Fruit fly (Drosophila melanogaster) whole organism, embryonic: ENCODE data around the gene Ire1.

Source experiments
- Atf3 ChIP-seq: fragments of 200-800 bp; sonication (Bioruptor generic); optimal IDR thresholded peaks from 3 replicates; lab custom pipeline; 2016; ENCODE audit warnings: missing biosample characterization, missing genetic modification characterization
- Bdp1 ChIP-seq: fragments of 200-800 bp; sonication (Bioruptor generic); optimal IDR thresholded peaks from 3 replicates; lab custom pipeline; 2016; ENCODE audit warnings: missing biosample characterization, missing genetic modification characterization
- CG10147 ChIP-seq: fragments of 200-800 bp; sonication (Bioruptor generic); optimal IDR thresholded peaks from 2 replicates; lab custom pipeline; 2019; ENCODE audit warnings: missing biosample characterization, mild to moderate bottlenecking, missing genetic modification characterization, moderate library complexity
- CG10654 ChIP-seq: fragments of 200-800 bp; sonication (Bioruptor generic); optimal IDR thresholded peaks from 2 replicates; lab custom pipeline; 2016; ENCODE audit warnings: missing biosample characterization, missing genetic modification characterization
- CG12391 ChIP-seq: fragments of 200-800 bp; sonication (Bioruptor generic); optimal IDR thresholded peaks from 3 replicates; lab custom pipeline; 2018; ENCODE audit warnings: missing biosample characterization, mild to moderate bottlenecking, missing genetic modification characterization, moderate library complexity
- CG14014 ChIP-seq: fragments of 200-800 bp; sonication (Bioruptor generic); IDR thresholded peaks from 2 replicates; pipeline ENCODE4 v1.3.6; 2022; ENCODE audit warnings: missing biosample characterization, missing genetic modification characterization
- CG14050 ChIP-seq: fragments of 200-800 bp; sonication (Bioruptor generic); IDR thresholded peaks from 3 replicates; pipeline ENCODE4 v1.3.6; 2022; ENCODE audit warnings: missing biosample characterization, missing genetic modification characterization
- CG14441 ChIP-seq: fragments of 200-800 bp; sonication (Bioruptor generic); IDR thresholded peaks from 2 replicates; pipeline ENCODE4 v1.3.6; 2022; ENCODE audit warnings: missing biosample characterization, missing genetic modification characterization
- CG15073 ChIP-seq: fragments of 200-800 bp; sonication (Bioruptor generic); optimal IDR thresholded peaks from 2 replicates; lab custom pipeline; 2016; ENCODE audit warnings: missing biosample characterization, missing genetic modification characterization
- CG15269 ChIP-seq: fragments of 200-800 bp; sonication (Bioruptor generic); optimal IDR thresholded peaks from 2 replicates; lab custom pipeline; 2018; ENCODE audit warnings: missing biosample characterization, mild to moderate bottlenecking, missing genetic modification characterization, moderate library complexity
- CG17359 ChIP-seq: fragments of 200-800 bp; sonication (Bioruptor generic); optimal IDR thresholded peaks from 3 replicates; lab custom pipeline; 2018; ENCODE audit warnings: missing biosample characterization, mild to moderate bottlenecking, missing genetic modification characterization, moderate library complexity
- CG18599 ChIP-seq: fragments of 200-800 bp; sonication (Bioruptor generic); optimal IDR thresholded peaks from 3 replicates; lab custom pipeline; 2017; ENCODE audit warnings: missing biosample characterization, missing genetic modification characterization, mild to moderate bottlenecking, moderate library complexity, missing genetic modification reagents
- CG2712 ChIP-seq: fragments of 200-800 bp; optimal IDR thresholded peaks from 3 replicates; lab custom pipeline; 2019; ENCODE audit warnings: missing biosample characterization, mild to moderate bottlenecking, missing genetic modification characterization, moderate library complexity
- CG30431 ChIP-seq: fragments of 200-800 bp; sonication (Bioruptor generic); optimal IDR thresholded peaks from 2 replicates; lab custom pipeline; 2017; ENCODE audit warnings: missing biosample characterization, missing genetic modification characterization
- CG3065 ChIP-seq: fragments of 200-800 bp; sonication (Bioruptor generic); optimal IDR thresholded peaks from 2 replicates; lab custom pipeline; 2016; ENCODE audit warnings: missing biosample characterization, missing genetic modification characterization
- CG34422 ChIP-seq: fragments of 200-800 bp; sonication (Bioruptor generic); IDR thresholded peaks from 3 replicates; pipeline ENCODE4 v1.3.6; 2022; ENCODE audit warnings: missing biosample characterization, missing genetic modification characterization
- CG42726 ChIP-seq: fragments of 200-800 bp; sonication (Bioruptor generic); IDR thresholded peaks from 2 replicates; pipeline ENCODE4 v1.3.6; 2022; ENCODE audit warnings: missing biosample characterization, missing genetic modification characterization; ENCODE audit not compliant: partially characterized antibody
- CG6175 ChIP-seq: fragments of 200-800 bp; sonication (Bioruptor generic); IDR thresholded peaks from 3 replicates; pipeline ENCODE4 v1.3.6; 2022; ENCODE audit warnings: missing biosample characterization, missing genetic modification characterization
- CG7357 ChIP-seq: fragments of 200-800 bp; sonication (Bioruptor generic); IDR thresholded peaks from 3 replicates; pipeline ENCODE4 v1.3.6; 2022; ENCODE audit warnings: missing biosample characterization, missing genetic modification characterization
- CG7372 ChIP-seq: fragments of 200-800 bp; sonication (Bioruptor generic); IDR thresholded peaks from 2 replicates; pipeline ENCODE4 v1.3.6; 2022; ENCODE audit warnings: missing biosample characterization, missing genetic modification characterization
- CG7963 ChIP-seq: fragments of 200-800 bp; sonication (Bioruptor generic); IDR thresholded peaks from 3 replicates; pipeline ENCODE4 v1.3.6; 2022; ENCODE audit warnings: missing biosample characterization, missing genetic modification characterization; ENCODE audit not compliant: partially characterized antibody
- CG8765 ChIP-seq: fragments of 200-800 bp; sonication (Bioruptor generic); IDR thresholded peaks from 2 replicates; pipeline ENCODE4 v1.3.6; 2022; ENCODE audit warnings: missing biosample characterization, missing genetic modification characterization
- D ChIP-seq, 2 experiments: fragments of 200-800 bp in 1 of 2; fragments of >200 bp in 1 of 2; sonication (Bioruptor generic) in 1 of 2; optimal IDR thresholded peaks; 2 replicates in 1 of 2; 3 replicates in 1 of 2; lab custom pipeline; 2017; ENCODE audit warnings: mild to moderate bottlenecking in 1 of 2, missing biosample characterization in 1 of 2, missing genetic modification characterization in 1 of 2, missing genetic modification reagents in 1 of 2
- H15 ChIP-seq: fragments of 200-800 bp; sonication (Bioruptor generic); IDR thresholded peaks from 3 replicates; pipeline ENCODE4 v1.3.6; 2022; ENCODE audit warnings: missing biosample characterization, missing genetic modification characterization
- HLHmδ ChIP-seq: fragments of 200-800 bp; sonication (Bioruptor generic); optimal IDR thresholded peaks from 2 replicates; lab custom pipeline; 2018; ENCODE audit warnings: missing biosample characterization, mild to moderate bottlenecking, missing genetic modification characterization, moderate library complexity
- Hr78 ChIP-seq, 2 experiments: fragments of 200-800 bp in 1 of 2; fragments of >200 bp in 1 of 2; sonication (Bioruptor generic) in 1 of 2; optimal IDR thresholded peaks; 2 replicates each; lab custom pipeline; 2017 to 2019; ENCODE audit warnings: missing biosample characterization in 2 of 2, missing genetic modification characterization in 2 of 2, mild to moderate bottlenecking in 1 of 2, moderate library complexity in 1 of 2
- MTF-1 ChIP-seq: fragments of 200-800 bp; sonication (Bioruptor generic); optimal IDR thresholded peaks from 2 replicates; lab custom pipeline; 2018; ENCODE audit warnings: missing biosample characterization, mild to moderate bottlenecking, missing genetic modification characterization, borderline replicate concordance
- Oaz ChIP-seq: fragments of 200-800 bp; sonication (Bioruptor generic); IDR thresholded peaks from 2 replicates; pipeline ENCODE4 v1.3.6; 2022; ENCODE audit warnings: missing biosample characterization, missing genetic modification characterization
- Opbp ChIP-seq: fragments of 200-800 bp; sonication (Bioruptor generic); IDR thresholded peaks from 3 replicates; pipeline ENCODE4 v1.3.6; 2022; ENCODE audit warnings: missing biosample characterization, missing genetic modification characterization; ENCODE audit not compliant: partially characterized antibody
- Scr ChIP-seq: fragments of 200-800 bp; sonication (Bioruptor generic); IDR thresholded peaks from 2 replicates; pipeline ENCODE4 v1.3.6; 2022; ENCODE audit warnings: missing biosample characterization, missing genetic modification characterization; ENCODE audit not compliant: partially characterized antibody
- Spps ChIP-seq: fragments of 200-800 bp; sonication (Bioruptor generic); optimal IDR thresholded peaks from 2 replicates; lab custom pipeline; 2018; ENCODE audit warnings: missing biosample characterization, mild to moderate bottlenecking, missing genetic modification characterization
- ac ChIP-seq: fragments of 200-800 bp; sonication (Bioruptor generic); optimal IDR thresholded peaks from 3 replicates; lab custom pipeline; 2017; ENCODE audit warnings: missing biosample characterization, mild to moderate bottlenecking, missing genetic modification characterization
- btn ChIP-seq: fragments of 200-800 bp; sonication (Bioruptor generic); optimal IDR thresholded peaks from 2 replicates; lab custom pipeline; 2016; ENCODE audit warnings: missing biosample characterization, missing genetic modification characterization
- dpn ChIP-seq, 2 experiments: fragments of 200-800 bp; sonication (Bioruptor generic); optimal IDR thresholded peaks; 3 replicates each; lab custom pipeline; 2016; ENCODE audit warnings: missing biosample characterization in 2 of 2, missing genetic modification characterization in 2 of 2
- gcm2 ChIP-seq: fragments of 200-800 bp; sonication (Bioruptor generic); optimal IDR thresholded peaks from 2 replicates; lab custom pipeline; 2016; ENCODE audit warnings: missing biosample characterization, missing genetic modification characterization
- kah ChIP-seq: fragments of 200-800 bp; sonication (Bioruptor generic); optimal IDR thresholded peaks from 2 replicates; lab custom pipeline; 2018; ENCODE audit warnings: missing biosample characterization, mild to moderate bottlenecking, missing genetic modification characterization
- kay ChIP-seq: fragments of 200-800 bp; sonication (Bioruptor generic); optimal IDR thresholded peaks from 2 replicates; lab custom pipeline; 2016; ENCODE audit warnings: missing biosample characterization, missing genetic modification characterization
- klu ChIP-seq: fragments of 200-800 bp; sonication (Bioruptor generic); IDR thresholded peaks from 2 replicates; pipeline ENCODE4 v1.3.6; 2022; ENCODE audit warnings: missing biosample characterization, missing genetic modification characterization
- lola ChIP-seq, 3 experiments: fragments of >200 bp in 2 of 3; fragments of 200-800 bp in 1 of 3; sonication (Bioruptor generic) in 1 of 3; optimal IDR thresholded peaks; 2 replicates each; lab custom pipeline; 2017 to 2019; ENCODE audit warnings: missing biosample characterization in 3 of 3, missing genetic modification characterization in 3 of 3, mild to moderate bottlenecking in 1 of 3, moderate library complexity in 1 of 3
- mirr ChIP-seq: fragments of 200-800 bp; sonication (Bioruptor generic); optimal IDR thresholded peaks from 3 replicates; lab custom pipeline; 2018; ENCODE audit warnings: missing biosample characterization, mild to moderate bottlenecking, missing genetic modification characterization
- onecut ChIP-seq: fragments of 200-800 bp; sonication (Bioruptor generic); IDR thresholded peaks from 2 replicates; pipeline ENCODE4 v1.3.6; 2022; ENCODE audit warnings: missing biosample characterization, missing genetic modification characterization
- prd ChIP-seq, 3 experiments: fragments of >200 bp in 2 of 3; fragments of 200-800 bp in 1 of 3; sonication (Bioruptor generic) in 1 of 3; optimal IDR thresholded peaks in 2 of 3; IDR thresholded peaks in 1 of 3; 2 replicates in 2 of 3; 3 replicates in 1 of 3; pipeline versions ENCODE4 v1.3.6 to Lab custom; 2017 to 2022; ENCODE audit warnings: missing biosample characterization in 1 of 3, missing genetic modification characterization in 1 of 3
- sens ChIP-seq: fragments of 200-800 bp; sonication (Bioruptor generic); peaks from one replicate; lab custom pipeline; 2016; ENCODE audit warnings: missing biosample characterization, missing genetic modification characterization
- sisA ChIP-seq: fragments of 200-800 bp; sonication (Bioruptor generic); IDR thresholded peaks from 2 replicates; pipeline ENCODE4 v1.3.6; 2022; ENCODE audit warnings: missing biosample characterization, missing genetic modification characterization
- tll ChIP-seq, 2 experiments: fragments of 200-800 bp in 1 of 2; fragments of >200 bp in 1 of 2; sonication (Bioruptor generic) in 1 of 2; optimal IDR thresholded peaks; 2 replicates each; lab custom pipeline; 2017 to 2019; ENCODE audit warnings: missing biosample characterization in 2 of 2, missing genetic modification characterization in 2 of 2, mild to moderate bottlenecking in 1 of 2, moderate library complexity in 1 of 2
- trem ChIP-seq: fragments of 200-800 bp; optimal IDR thresholded peaks from 3 replicates; lab custom pipeline; 2019; ENCODE audit warnings: missing biosample characterization, mild to moderate bottlenecking, missing genetic modification characterization, moderate library complexity
- vnd ChIP-seq: fragments of 200-800 bp; sonication (Bioruptor generic); IDR thresholded peaks from 3 replicates; pipeline ENCODE4 v1.3.6; 2022; ENCODE audit warnings: missing biosample characterization, missing genetic modification characterization; ENCODE audit not compliant: partially characterized antibody
- wek ChIP-seq: fragments of 200-800 bp; sonication (Bioruptor generic); optimal IDR thresholded peaks from 3 replicates; lab custom pipeline; 2018; ENCODE audit warnings: missing biosample characterization, mild to moderate bottlenecking, missing genetic modification characterization, moderate library complexity

Gene Ire1

DNA sequence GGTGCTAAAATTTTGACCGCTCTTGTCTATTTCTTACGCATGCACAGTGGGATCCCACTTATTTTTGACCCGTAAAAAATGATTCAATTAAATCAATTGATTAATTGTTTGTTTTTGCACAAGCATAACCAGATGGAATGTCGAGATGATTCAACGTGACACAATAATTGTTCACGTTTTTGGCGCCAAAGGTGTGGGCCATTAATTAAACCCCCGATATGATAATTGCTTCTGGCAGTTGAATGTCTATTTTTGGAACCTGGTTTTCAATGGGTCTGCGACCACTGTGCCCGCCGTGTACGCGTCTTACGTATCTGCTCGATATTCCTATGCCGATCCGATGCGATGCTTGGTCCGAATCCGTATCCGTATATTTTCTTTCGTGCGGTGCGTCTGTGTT, 31.0 kb upstream of the Ire1 start (continued):
- peak; percentile 51 for TF ChIP-seq MTF-1 (GFP tag; lab: Kevin White, UChicago)
- peak; percentile 65 for TF ChIP-seq CG12391 (tag; lab: Kevin White, UChicago)
- peak; percentile 7 for TF ChIP-seq ac
- TF ChIP-seq vnd (GFP tag; lab: Robert Waterston, UW): 0 out of 3 replicates have a peak, but pooled peaks have one; percentile 40
- TF ChIP-seq CG10654 (GFP tag; lab: Kevin White, UChicago): peak; percentile 59
- peak; percentile 17 for TF ChIP-seq kay (GFP tag; lab: Kevin White, UChicago)
- peak; percentile 83 for TF ChIP-seq CG34422 (GFP tag; lab: Robert Waterston, UW)
- TF ChIP-seq sens (GFP tag; lab: Kevin White, UChicago): peak; percentile 96
- peak in 1 of 2 experiments; percentile 13 for TF ChIP-seq Hr78 (GFP tag; optimal IDR thresholded peaks at IDR 0.05; lab: Kevin White, UChicago)
- TF ChIP-seq CG6175 (GFP tag; lab: Robert Waterston, UW): peak; percentile 11; the same call in 1 of the 3 replicates
- no peak for TF ChIP-seq HLHmδ (GFP tag; lab: Kevin White, UChicago)
- TF ChIP-seq sisA (GFP tag; lab: Robert Waterston, UW): peak; percentile 71
- peak in 1 of 2 experiments; percentile 27 for TF ChIP-seq tll (GFP tag; optimal IDR thresholded peaks at IDR 0.05; lab: Kevin White, UChicago)
- peak; percentile 78 for TF ChIP-seq CG18599
- no peak for TF ChIP-seq CG15073 (GFP tag; lab: Kevin White, UChicago)
- TF ChIP-seq D (optimal IDR thresholded peaks at IDR 0.05; lab: Kevin White, UChicago): no peak
- TF ChIP-seq D (GFP tag; optimal IDR thresholded peaks at IDR 0.05; lab: Kevin White, UChicago): peak; percentile 59
- peak; percentile 51 for TF ChIP-seq btn
- peak; percentile 34; the same call in 1 of the 3 replicates for TF ChIP-seq CG7963 (GFP tag; lab: Robert Waterston, UW)
- peak; percentile 66 for TF ChIP-seq wek (GFP tag; lab: Kevin White, UChicago)
- TF ChIP-seq prd (optimal IDR thresholded peaks at IDR 0.05; lab: Kevin White, UChicago): no peak
- TF ChIP-seq prd (GFP tag; IDR thresholded peaks at IDR 0.05; lab: Robert Waterston, UW): peak; percentile 84
- TF ChIP-seq trem (tag; lab: Kevin White, UChicago): peak; percentile 37
- TF ChIP-seq Scr (GFP tag; lab: Robert Waterston, UW): 0 out of 2 replicates have a peak, but pooled peaks have one; percentile 25
- TF ChIP-seq H15 (GFP tag; lab: Robert Waterston, UW): peak; percentile 68
- TF ChIP-seq CG2712: peak; percentile 77
- TF ChIP-seq CG14014: peak; percentile 79
- TF ChIP-seq CG42726 (GFP tag; lab: Robert Waterston, UW): no peak
- peak; percentile 67; the same call in 2 of the 3 replicates for TF ChIP-seq CG7357 (GFP tag; lab: Robert Waterston, UW)
- TF ChIP-seq CG10147: peak; percentile 63
- TF ChIP-seq mirr (GFP tag; lab: Kevin White, UChicago): peak; percentile 49
- TF ChIP-seq CG30431 (GFP tag; lab: Kevin White, UChicago): peak; percentile 62
- TF ChIP-seq Atf3 (GFP tag; lab: Kevin White, UChicago): peak; percentile 32
- TF ChIP-seq Opbp: no peak
- TF ChIP-seq gcm2 (GFP tag; lab: Kevin White, UChicago): peak; percentile 32
- TF ChIP-seq CG17359 (tag; lab: Kevin White, UChicago): peak; percentile 69
- no peak for TF ChIP-seq CG3065 (GFP tag; lab: Kevin White, UChicago)
- TF ChIP-seq Oaz (GFP tag; lab: Robert Waterston, UW): 0 out of 2 replicates have a peak, but pooled peaks have one; percentile 20
- TF ChIP-seq dpn (GFP tag; optimal IDR thresholded peaks at IDR 0.05; lab: Kevin White, UChicago): peak; percentile 54 to 70
- TF ChIP-seq klu: peak; percentile 50; the same call in 1 of the 2 replicates
- TF ChIP-seq CG15269 (tag; lab: Kevin White, UChicago): peak; percentile 74
- peak; percentile 38; the same call in 1 of the 3 replicates for TF ChIP-seq CG14050
- peak; percentile 78 for TF ChIP-seq CG7372 (GFP tag; lab: Robert Waterston, UW)
- TF ChIP-seq onecut: peak; percentile 65
- TF ChIP-seq Bdp1 (GFP tag; lab: Kevin White, UChicago): peak; percentile 12
- TF ChIP-seq Spps (tag; lab: Kevin White, UChicago): peak; percentile 51
- TF ChIP-seq kah (GFP tag; lab: Kevin White, UChicago): peak; percentile 35
- TF ChIP-seq CG8765 (GFP tag; lab: Robert Waterston, UW): no peak
- TF ChIP-seq lola (GFP tag; optimal IDR thresholded peaks at IDR 0.05; lab: Kevin White, UChicago): peak in 1 of 3 experiments; percentile 37
- peak; percentile 87 for TF ChIP-seq CG14441
